Worm (Caenorhabditis elegans) whole organism, L3 larva: Measurements from ENCODE around the gene hel-1.

ENCODE experiments used
- ZK546.5 ChIP-seq: sonication (generic microtip); optimal IDR thresholded peaks from 2 replicates; lab custom pipeline; 2017; ENCODE audit warnings: missing biosample characterization, missing genetic modification characterization
- ceh-82 ChIP-seq: fragments of 150-350 bp; optimal IDR thresholded peaks from 2 replicates; lab custom pipeline; 2014; ENCODE audit warnings: missing biosample characterization, missing genetic modification characterization
- ceh-9 ChIP-seq: sonication (generic microtip); optimal IDR thresholded peaks from 2 replicates; lab custom pipeline; 2018; ENCODE audit warnings: missing biosample characterization, missing genetic modification characterization
- elt-1 ChIP-seq: fragments of 150-350 bp; optimal IDR thresholded peaks from 2 replicates; lab custom pipeline; 2014; ENCODE audit warnings: missing biosample characterization, missing genetic modification characterization
- jun-1 ChIP-seq: fragments of 150-350 bp; optimal IDR thresholded peaks from 2 replicates; lab custom pipeline; 2014; ENCODE audit warnings: missing biosample characterization, missing genetic modification reagents, missing genetic modification characterization
- nhr-237 ChIP-seq: fragments of 150-350 bp; optimal IDR thresholded peaks from 2 replicates; lab custom pipeline; 2014; ENCODE audit warnings: missing biosample characterization, missing genetic modification characterization
- nhr-25 ChIP-seq: sonication (generic microtip); optimal IDR thresholded peaks from 2 replicates; lab custom pipeline; 2017; ENCODE audit warnings: missing biosample characterization, missing genetic modification characterization
- pha-4 ChIP-seq: fragments of 150-350 bp; optimal IDR thresholded peaks from 2 replicates; lab custom pipeline; 2014; ENCODE audit warnings: missing biosample characterization, missing genetic modification reagents, missing genetic modification characterization
- sea-2 ChIP-seq: fragments of 150-350 bp; sonication (generic microtip); optimal IDR thresholded peaks from 4 replicates; lab custom pipeline; 2014; ENCODE audit warnings: missing biosample characterization, missing genetic modification reagents, missing genetic modification characterization
- skn-1 ChIP-seq: fragments of 150-350 bp; optimal IDR thresholded peaks from 2 replicates; lab custom pipeline; 2014; ENCODE audit warnings: missing biosample characterization, missing genetic modification characterization
- snpc-4 ChIP-seq: fragments of 150-350 bp; optimal IDR thresholded peaks from 2 replicates; lab custom pipeline; 2014; ENCODE audit warnings: missing biosample characterization, missing genetic modification characterization
- tbx-2 ChIP-seq: sonication (generic microtip); optimal IDR thresholded peaks from 2 replicates; lab custom pipeline; 2016; ENCODE audit warnings: mild to moderate bottlenecking, missing genetic modification characterization, missing compliant biosample characterization

DNA sequence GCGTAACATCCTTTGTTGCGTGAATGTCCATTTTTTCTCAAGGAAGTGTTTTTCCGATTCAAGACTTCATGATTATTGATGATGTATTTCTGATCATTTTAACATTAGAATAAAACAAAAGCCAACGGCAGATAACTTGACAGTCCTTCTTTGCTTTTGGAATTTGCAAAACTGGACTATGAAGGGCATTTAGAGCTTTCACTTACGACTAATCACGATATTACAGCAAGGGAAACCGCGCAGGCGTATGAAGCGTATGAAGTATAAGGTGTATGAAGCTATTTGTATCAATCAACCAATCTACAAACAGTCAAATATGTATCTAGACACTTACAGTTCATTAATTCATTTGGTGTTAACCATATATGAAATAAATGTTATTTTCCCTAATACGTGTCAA lies 49.1 kb upstream of the hel-1 start:
- TF ChIP-seq tbx-2 (tag; lab: Kevin White, UChicago) (no peak), pha-4 (tag; lab: Kevin White, UChicago) (no peak), skn-1 (tag; lab: Kevin White, UChicago) (no peak), jun-1 (tag; lab: Kevin White, UChicago) (no peak), ceh-82 (tag; lab: Kevin White, UChicago) (no peak), snpc-4 (tag; lab: Kevin White, UChicago) (no peak), nhr-25 (tag; lab: Kevin White, UChicago) (peak; percentile 21), nhr-237 (tag; lab: Kevin White, UChicago) (no peak), ZK546.5 (no peak), elt-1 (tag; lab: Kevin White, UChicago) (no peak), ceh-9 (tag; lab: Kevin White, UChicago) (no peak), sea-2 (GFP tag; lab: Kevin White, UChicago) (no peak)
